Worm (Caenorhabditis elegans): ENCODE results near the gene nlp-81.

- TF ChIP-seq klf-2 (GFP tag; conservative IDR thresholded peaks at IDR 0.05) (no peak), ztf-23 (GFP tag; IDR thresholded peaks at IDR 0.05) (no peak), cog-1 (tag; optimal IDR thresholded peaks at IDR 0.05) (no peak), flt-1 (GFP tag; IDR thresholded peaks at IDR 0.05) (no peak)
These were observed 43.9 kb downstream of the nlp-81 start for ce11 chrIV:3131871-3132586.
